Fruit fly (Drosophila melanogaster): ENCODE measurements around the gene corto.

DNA sequence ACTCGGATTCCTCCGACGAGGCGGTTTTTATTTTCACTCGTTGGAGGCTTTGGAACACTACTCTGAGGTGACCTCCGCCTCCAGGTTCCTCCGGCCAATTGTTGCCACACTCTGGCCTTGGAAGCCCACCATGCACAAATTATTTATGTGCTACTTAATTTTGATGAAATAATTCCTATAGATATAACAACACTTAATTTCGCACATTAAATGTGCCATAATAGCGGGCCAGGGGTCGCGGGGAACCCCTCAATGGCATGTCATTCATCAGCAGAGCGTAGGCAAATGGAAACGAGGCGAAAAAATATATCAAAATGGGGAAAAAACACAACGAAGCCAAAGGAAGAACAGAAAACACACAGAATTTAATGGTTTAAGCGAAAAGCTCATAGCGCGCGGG lies 32.1 kb downstream of the corto start:
- no peak for TF ChIP-seq CG8159 (tag; optimal IDR thresholded peaks at IDR 0.05)
- no peak for TF ChIP-seq Ets98B (GFP tag; IDR thresholded peaks at IDR 0.05)
- TF ChIP-seq CG8301 (tag; optimal IDR thresholded peaks at IDR 0.05), result no peak
- TF ChIP-seq CG34367 (tag; optimal IDR thresholded peaks at IDR 0.05), result no peak
- no peak for TF ChIP-seq CG17806 (tag; optimal IDR thresholded peaks at IDR 0.05)
- no peak for TF ChIP-seq fd96Ca (GFP tag; IDR thresholded peaks at IDR 0.05)
- no peak for TF ChIP-seq Pif1A (GFP tag; optimal IDR thresholded peaks at IDR 0.05)
